Fruit fly (Drosophila melanogaster) whole organism, embryonic: Measurements from ENCODE around the gene CG2955.

Experiments used
- Abd-B ChIP-seq: fragments of 200-800 bp; sonication (Bioruptor generic); optimal IDR thresholded peaks from 2 replicates; lab custom pipeline; 2018; ENCODE audit warnings: missing biosample characterization, mild to moderate bottlenecking, missing genetic modification characterization, moderate library complexity
- Atf-2 ChIP-seq: fragments of 200-800 bp; sonication (Bioruptor generic); optimal IDR thresholded peaks from 2 replicates; lab custom pipeline; 2016; ENCODE audit warnings: missing biosample characterization, missing genetic modification characterization
- CG12155 ChIP-seq: fragments of 200-800 bp; sonication (Bioruptor generic); optimal IDR thresholded peaks from 3 replicates; lab custom pipeline; 2016; ENCODE audit warnings: missing biosample characterization, missing genetic modification characterization
- CG13287 ChIP-seq: fragments of 200-800 bp; sonication (Bioruptor generic); IDR thresholded peaks from 2 replicates; pipeline ENCODE4 v1.3.6; 2022; ENCODE audit warnings: missing biosample characterization, missing genetic modification characterization; ENCODE audit not compliant: partially characterized antibody
- CG13775 ChIP-seq: fragments of 200-800 bp; sonication (Bioruptor generic); optimal IDR thresholded peaks from 3 replicates; lab custom pipeline; 2017; ENCODE audit warnings: missing biosample characterization, mild to moderate bottlenecking, missing genetic modification characterization
- CG14860 ChIP-seq: fragments of 200-800 bp; sonication (Bioruptor generic); IDR thresholded peaks from 3 replicates; pipeline ENCODE4 v1.3.6; 2022; ENCODE audit warnings: missing biosample characterization, missing genetic modification characterization; ENCODE audit not compliant: partially characterized antibody
- CG16863 ChIP-seq: fragments of 200-800 bp; sonication (Bioruptor generic); optimal IDR thresholded peaks from 3 replicates; lab custom pipeline; 2016; ENCODE audit warnings: missing biosample characterization, missing genetic modification characterization
- CG2678 ChIP-seq: fragments of 200-800 bp; sonication (Bioruptor generic); optimal IDR thresholded peaks from 3 replicates; lab custom pipeline; 2019; ENCODE audit warnings: missing biosample characterization, mild to moderate bottlenecking, missing genetic modification characterization, moderate library complexity
- CG2875 ChIP-seq: fragments of 200-800 bp; sonication (Bioruptor generic); optimal IDR thresholded peaks from 2 replicates; lab custom pipeline; 2017; ENCODE audit warnings: missing biosample characterization, mild to moderate bottlenecking, missing genetic modification characterization, missing genetic modification reagents
- CG31224 ChIP-seq: fragments of 200-800 bp; sonication (Bioruptor generic); IDR thresholded peaks from 2 replicates; pipeline ENCODE4 v1.3.6; 2022; ENCODE audit warnings: missing biosample characterization, missing genetic modification characterization
- CG34376 ChIP-seq: fragments of 200-800 bp; sonication (Bioruptor generic); optimal IDR thresholded peaks from 2 replicates; lab custom pipeline; 2018; ENCODE audit warnings: missing biosample characterization, mild to moderate bottlenecking, missing genetic modification characterization
- CG3995 ChIP-seq: fragments of 200-800 bp; sonication (Bioruptor generic); optimal IDR thresholded peaks from 3 replicates; lab custom pipeline; 2016; ENCODE audit warnings: missing biosample characterization, missing genetic modification characterization
- CG4328 ChIP-seq: fragments of 200-800 bp; sonication (Bioruptor generic); optimal IDR thresholded peaks from 3 replicates; lab custom pipeline; 2017; ENCODE audit warnings: missing biosample characterization, missing genetic modification reagents, missing genetic modification characterization
- CG6654 ChIP-seq: fragments of 200-800 bp; sonication (Bioruptor generic); optimal IDR thresholded peaks from 2 replicates; lab custom pipeline; 2017; ENCODE audit warnings: missing biosample characterization, mild to moderate bottlenecking, missing genetic modification characterization
- CG7786 ChIP-seq: fragments of 200-800 bp; sonication (Bioruptor generic); optimal IDR thresholded peaks from 2 replicates; lab custom pipeline; 2016; ENCODE audit warnings: missing biosample characterization, missing genetic modification characterization
- CG8478 ChIP-seq: fragments of >200 bp; optimal IDR thresholded peaks from 2 replicates; lab custom pipeline; 2018
- CG9876 ChIP-seq: fragments of 200-800 bp; sonication (Bioruptor generic); optimal IDR thresholded peaks from 2 replicates; lab custom pipeline; 2016; ENCODE audit warnings: missing biosample characterization, missing genetic modification characterization
- CG9932 ChIP-seq: fragments of 200-800 bp; sonication (Bioruptor generic); IDR thresholded peaks from 2 replicates; pipeline ENCODE4 v1.3.6; 2022; ENCODE audit warnings: missing biosample characterization, missing genetic modification characterization
- Chrac-16 ChIP-seq: fragments of 200-800 bp; sonication (Bioruptor generic); optimal IDR thresholded peaks from 3 replicates; lab custom pipeline; 2016; ENCODE audit warnings: missing biosample characterization, missing genetic modification characterization
- D19B ChIP-seq: fragments of 200-800 bp; sonication (Bioruptor generic); optimal IDR thresholded peaks from 2 replicates; lab custom pipeline; 2017; ENCODE audit warnings: missing biosample characterization, mild to moderate bottlenecking, missing genetic modification characterization
- Dek ChIP-seq: fragments of 200-800 bp; sonication (Bioruptor generic); optimal IDR thresholded peaks from 3 replicates; lab custom pipeline; 2019; ENCODE audit warnings: missing biosample characterization, mild to moderate bottlenecking, missing genetic modification characterization, moderate library complexity
- Dip2 ChIP-seq: fragments of 200-800 bp; sonication (Bioruptor generic); IDR thresholded peaks from 2 replicates; pipeline ENCODE4 v1.3.6; 2022; ENCODE audit warnings: missing biosample characterization, missing genetic modification characterization
- Drgx ChIP-seq: fragments of 200-800 bp; sonication (Bioruptor generic); IDR thresholded peaks from 2 replicates; pipeline ENCODE4 v1.3.6; 2022; ENCODE audit warnings: missing biosample characterization, missing genetic modification characterization
- E2f2 ChIP-seq: fragments of 200-800 bp; sonication (Bioruptor generic); IDR thresholded peaks from 2 replicates; pipeline ENCODE4 v1.3.6; 2022; ENCODE audit warnings: missing biosample characterization, missing genetic modification characterization
- H15 ChIP-seq: fragments of 200-800 bp; sonication (Bioruptor generic); IDR thresholded peaks from 3 replicates; pipeline ENCODE4 v1.3.6; 2022; ENCODE audit warnings: missing biosample characterization, missing genetic modification characterization
- Hmr ChIP-seq: fragments of 200-800 bp; sonication (Bioruptor generic); optimal IDR thresholded peaks from 3 replicates; lab custom pipeline; 2017; ENCODE audit warnings: mild to moderate bottlenecking, missing biosample characterization, missing genetic modification reagents, missing genetic modification characterization
- Lhr ChIP-seq: fragments of 200-800 bp; sonication (Bioruptor generic); optimal IDR thresholded peaks from 3 replicates; lab custom pipeline; 2017; ENCODE audit warnings: mild to moderate bottlenecking, missing biosample characterization, missing genetic modification reagents, missing genetic modification characterization
- Myb ChIP-seq: fragments of 200-800 bp; sonication (Bioruptor generic); optimal IDR thresholded peaks from 2 replicates; lab custom pipeline; 2016; ENCODE audit warnings: missing biosample characterization, missing genetic modification characterization
- NC2α ChIP-seq: fragments of 200-800 bp; sonication (Bioruptor generic); optimal IDR thresholded peaks from 2 replicates; lab custom pipeline; 2016; ENCODE audit warnings: missing biosample characterization, missing genetic modification characterization
- Nf-YA ChIP-seq: fragments of 200-800 bp; sonication (Bioruptor generic); IDR thresholded peaks from 2 replicates; pipeline ENCODE4 v1.3.6; 2022; ENCODE audit warnings: missing biosample characterization, missing genetic modification characterization
- Oaz ChIP-seq: fragments of 200-800 bp; sonication (Bioruptor generic); IDR thresholded peaks from 2 replicates; pipeline ENCODE4 v1.3.6; 2022; ENCODE audit warnings: missing biosample characterization, missing genetic modification characterization
- Scr ChIP-seq: fragments of 200-800 bp; sonication (Bioruptor generic); IDR thresholded peaks from 2 replicates; pipeline ENCODE4 v1.3.6; 2022; ENCODE audit warnings: missing biosample characterization, missing genetic modification characterization; ENCODE audit not compliant: partially characterized antibody
- Side ChIP-seq: fragments of 200-800 bp; sonication (Bioruptor generic); optimal IDR thresholded peaks from 2 replicates; lab custom pipeline; 2016; ENCODE audit warnings: missing biosample characterization, missing genetic modification characterization
- Sry-β ChIP-seq: fragments of 200-800 bp; sonication (Bioruptor generic); optimal IDR thresholded peaks from 2 replicates; lab custom pipeline; 2018; ENCODE audit warnings: missing biosample characterization, mild to moderate bottlenecking, missing genetic modification characterization, moderate library complexity
- bbx ChIP-seq: fragments of 200-800 bp; sonication (Bioruptor generic); IDR thresholded peaks from 2 replicates; pipeline ENCODE4 v1.3.6; 2022; ENCODE audit warnings: missing biosample characterization, missing genetic modification characterization; ENCODE audit not compliant: partially characterized antibody
- fd3F ChIP-seq: fragments of 200-800 bp; sonication (Bioruptor generic); optimal IDR thresholded peaks from 2 replicates; lab custom pipeline; 2018; ENCODE audit warnings: missing biosample characterization, mild to moderate bottlenecking, missing genetic modification characterization, moderate library complexity
- fru ChIP-seq: fragments of >200 bp; optimal IDR thresholded peaks from 2 replicates; lab custom pipeline; 2017
- gce ChIP-seq: fragments of 200-800 bp; sonication (Bioruptor generic); IDR thresholded peaks from 3 replicates; pipeline ENCODE4 v1.3.6; 2022; ENCODE audit warnings: missing biosample characterization, missing genetic modification characterization
- jing ChIP-seq: fragments of 200-800 bp; sonication (Bioruptor generic); optimal IDR thresholded peaks from 2 replicates; lab custom pipeline; 2018; ENCODE audit warnings: missing biosample characterization, mild to moderate bottlenecking, missing genetic modification characterization
- lab ChIP-seq: fragments of 200-800 bp; sonication (Bioruptor generic); optimal IDR thresholded peaks from 3 replicates; lab custom pipeline; 2017; ENCODE audit warnings: missing biosample characterization, missing genetic modification characterization, mild to moderate bottlenecking, moderate library complexity, missing genetic modification reagents
- lbe ChIP-seq: fragments of 200-800 bp; sonication (Bioruptor generic); optimal IDR thresholded peaks from 2 replicates; lab custom pipeline; 2016; ENCODE audit warnings: missing biosample characterization, mild to moderate bottlenecking, missing genetic modification characterization
- nom ChIP-seq: fragments of 200-800 bp; sonication (Bioruptor generic); optimal IDR thresholded peaks from 2 replicates; lab custom pipeline; 2017; ENCODE audit warnings: missing biosample characterization, missing genetic modification characterization, mild to moderate bottlenecking, moderate library complexity, missing genetic modification reagents
- oc ChIP-seq: fragments of 200-800 bp; sonication (Bioruptor generic); optimal IDR thresholded peaks from 2 replicates; lab custom pipeline; 2018; ENCODE audit warnings: missing biosample characterization, mild to moderate bottlenecking, missing genetic modification characterization, moderate library complexity
- otp ChIP-seq: fragments of 200-800 bp; sonication (Bioruptor generic); IDR thresholded peaks from 3 replicates; pipeline ENCODE4, ENCODE4 v1.3.6; 2022; ENCODE audit warnings: missing biosample characterization, missing genetic modification characterization
- p53 ChIP-seq: fragments of 200-800 bp; sonication (Bioruptor generic); optimal IDR thresholded peaks from 2 replicates; lab custom pipeline; 2016; ENCODE audit warnings: missing biosample characterization, missing genetic modification characterization
- slp2 ChIP-seq: fragments of 200-800 bp; sonication (Bioruptor generic); optimal IDR thresholded peaks from 2 replicates; lab custom pipeline; 2016; ENCODE audit warnings: missing biosample characterization, missing genetic modification characterization
- sob ChIP-seq: fragments of 200-800 bp; sonication (Bioruptor generic); IDR thresholded peaks from 2 replicates; pipeline ENCODE4 v1.3.6; 2022; ENCODE audit warnings: missing biosample characterization, missing genetic modification characterization
- unpg ChIP-seq: fragments of 200-800 bp; sonication (Bioruptor generic); optimal IDR thresholded peaks from 3 replicates; lab custom pipeline; 2018; ENCODE audit warnings: missing biosample characterization, mild to moderate bottlenecking, missing genetic modification characterization, moderate library complexity
- vfl ChIP-seq: fragments of 200-800 bp; sonication (Bioruptor generic); optimal IDR thresholded peaks from 2 replicates; lab custom pipeline; 2016; ENCODE audit warnings: missing biosample characterization, missing genetic modification characterization
- zen ChIP-seq: fragments of 200-800 bp; sonication (Bioruptor generic); optimal IDR thresholded peaks from 3 replicates; lab custom pipeline; 2018; ENCODE audit warnings: missing biosample characterization, mild to moderate bottlenecking, missing genetic modification characterization, moderate library complexity

The CG2955 gene

dm6 chr2L:4118983-4119670 is 30.0 kb upstream of the CG2955 start (continued):
- TF ChIP-seq nom (GFP tag; lab: Kevin White, UChicago) (peak; percentile 7), E2f2 (GFP tag; lab: Robert Waterston, UW) (no peak; the same call in 1 of the 2 replicates), unpg (GFP tag; lab: Kevin White, UChicago) (peak; percentile 86), Side (GFP tag; lab: Kevin White, UChicago) (peak; percentile 56), CG13287 (GFP tag; lab: Robert Waterston, UW) (no peak), CG9932 (GFP tag; lab: Robert Waterston, UW) (no peak), CG14860 (GFP tag; lab: Robert Waterston, UW) (no peak), Drgx (GFP tag; lab: Robert Waterston, UW) (0 out of 2 replicates have a peak, but pooled peaks have one; percentile 35), fru (lab: Kevin White, UChicago) (no peak), CG6654 (GFP tag; lab: Kevin White, UChicago) (peak; percentile 59), Myb (GFP tag; lab: Kevin White, UChicago) (peak; percentile 56), Atf-2 (GFP tag; lab: Kevin White, UChicago) (peak; percentile 81), CG3995 (GFP tag; lab: Kevin White, UChicago) (no peak), zen (tag; lab: Kevin White, UChicago) (peak; percentile 86), CG2678 (tag; lab: Kevin White, UChicago) (peak; percentile 89), Nf-YA (peak; percentile 65), NC2α (peak; percentile 44), Chrac-16 (GFP tag; lab: Kevin White, UChicago) (peak; percentile 76), lbe (GFP tag; lab: Kevin White, UChicago) (peak; percentile 44), Dek (tag; lab: Kevin White, UChicago) (peak; percentile 39), Lhr (GFP tag; lab: Kevin White, UChicago) (peak; percentile 40), Hmr (peak; percentile 73), H15 (GFP tag; lab: Robert Waterston, UW) (peak; percentile 84), CG16863 (GFP tag; lab: Kevin White, UChicago) (peak; percentile 63), fd3F (peak; percentile 17), lab (GFP tag; lab: Kevin White, UChicago) (peak; percentile 88), CG34376 (peak; percentile 17), CG13775 (GFP tag; lab: Kevin White, UChicago) (peak; percentile 76), bbx (GFP tag; lab: Robert Waterston, UW) (no peak), Abd-B (GFP tag; lab: Kevin White, UChicago) (peak; percentile 74), p53 (GFP tag; lab: Kevin White, UChicago) (no peak), Scr (no peak), sob (GFP tag; lab: Robert Waterston, UW) (peak; percentile 72), CG9876 (GFP tag; lab: Kevin White, UChicago) (peak; percentile 53), CG12155 (GFP tag; lab: Kevin White, UChicago) (peak; percentile 65), CG8478 (lab: Kevin White, UChicago) (no peak), CG2875 (peak; percentile 75), gce (GFP tag; lab: Robert Waterston, UW) (peak; percentile 88), Dip2 (no peak), CG7786 (peak; percentile 63), vfl (GFP tag; lab: Kevin White, UChicago) (peak; percentile 56), Sry-β (peak; percentile 34), jing (GFP tag; lab: Kevin White, UChicago) (peak; percentile 59), otp (GFP tag; lab: Robert Waterston, UW) (peak; percentile 88), slp2 (GFP tag; lab: Kevin White, UChicago) (peak; percentile 75), oc (tag; lab: Kevin White, UChicago) (peak; percentile 19), D19B (peak; percentile 43), CG4328 (peak; percentile 35), CG31224 (GFP tag; lab: Robert Waterston, UW) (peak; percentile 55), Oaz (GFP tag; lab: Robert Waterston, UW) (peak; percentile 48)
